Fruit fly (Drosophila melanogaster) whole organism, embryonic: ENCODE measurements around the gene yellow-e2.

Source experiments
- B-H1 ChIP-seq: fragments of 200-800 bp; sonication (Bioruptor generic); IDR thresholded peaks from 3 replicates; pipeline ENCODE4 v1.3.6; 2022; ENCODE audit warnings: missing biosample characterization, missing genetic modification characterization
- Bdp1 ChIP-seq: fragments of 200-800 bp; sonication (Bioruptor generic); optimal IDR thresholded peaks from 3 replicates; lab custom pipeline; 2016; ENCODE audit warnings: missing biosample characterization, missing genetic modification characterization
- CG10274 ChIP-seq: fragments of 200-800 bp; sonication (Bioruptor generic); optimal IDR thresholded peaks from 3 replicates; lab custom pipeline; 2017; ENCODE audit warnings: missing biosample characterization, mild to moderate bottlenecking, missing genetic modification characterization
- CG10366 ChIP-seq: fragments of 200-800 bp; sonication (Bioruptor generic); IDR thresholded peaks from 2 replicates; pipeline ENCODE4 v1.3.6; 2022; ENCODE audit warnings: missing biosample characterization, missing genetic modification characterization
- CG11085 ChIP-seq: fragments of 200-800 bp; sonication (Bioruptor generic); IDR thresholded peaks from 2 replicates; pipeline ENCODE4 v1.3.6; 2022; ENCODE audit warnings: missing biosample characterization, missing genetic modification characterization
- CG12219 ChIP-seq: fragments of 200-800 bp; sonication (Bioruptor generic); optimal IDR thresholded peaks from 3 replicates; lab custom pipeline; 2018; ENCODE audit warnings: missing biosample characterization, mild to moderate bottlenecking, missing genetic modification characterization
- CG14014 ChIP-seq: fragments of 200-800 bp; sonication (Bioruptor generic); IDR thresholded peaks from 2 replicates; pipeline ENCODE4 v1.3.6; 2022; ENCODE audit warnings: missing biosample characterization, missing genetic modification characterization
- CG14667 ChIP-seq: fragments of 200-800 bp; sonication (Bioruptor generic); IDR thresholded peaks from 2 replicates; pipeline ENCODE4 v1.3.6; 2022; ENCODE audit warnings: missing biosample characterization, missing genetic modification characterization
- CG14710 ChIP-seq: fragments of 200-800 bp; sonication (Bioruptor generic); optimal IDR thresholded peaks from 3 replicates; lab custom pipeline; 2019; ENCODE audit warnings: missing biosample characterization, mild to moderate bottlenecking, missing genetic modification characterization, moderate library complexity
- CG18262 ChIP-seq: fragments of 200-800 bp; optimal IDR thresholded peaks from 3 replicates; lab custom pipeline; 2019; ENCODE audit warnings: missing biosample characterization, mild to moderate bottlenecking, missing genetic modification characterization, moderate library complexity
- CG31224 ChIP-seq: fragments of 200-800 bp; sonication (Bioruptor generic); IDR thresholded peaks from 2 replicates; pipeline ENCODE4 v1.3.6; 2022; ENCODE audit warnings: missing biosample characterization, missing genetic modification characterization
- CG31365 ChIP-seq: fragments of 200-800 bp; sonication (Bioruptor generic); optimal IDR thresholded peaks from 2 replicates; lab custom pipeline; 2018; ENCODE audit warnings: missing biosample characterization, mild to moderate bottlenecking, missing genetic modification characterization
- CG32772 ChIP-seq: fragments of 200-800 bp; sonication (Bioruptor generic); IDR thresholded peaks from 2 replicates; pipeline ENCODE4 v1.3.6; 2022; ENCODE audit warnings: missing biosample characterization, missing genetic modification characterization
- CG6683 ChIP-seq: fragments of 200-800 bp; sonication (Bioruptor generic); optimal IDR thresholded peaks from 2 replicates; lab custom pipeline; 2017; ENCODE audit warnings: missing biosample characterization, mild to moderate bottlenecking, missing genetic modification characterization, missing genetic modification reagents
- CG6813 ChIP-seq: fragments of 200-800 bp; sonication (Bioruptor generic); optimal IDR thresholded peaks from 2 replicates; lab custom pipeline; 2017; ENCODE audit warnings: missing biosample characterization, missing genetic modification characterization, mild to moderate bottlenecking, moderate library complexity, missing genetic modification reagents
- CG7556 ChIP-seq: fragments of 200-800 bp; sonication (Bioruptor generic); optimal IDR thresholded peaks from 2 replicates; lab custom pipeline; 2017; ENCODE audit warnings: missing biosample characterization, mild to moderate bottlenecking, missing genetic modification characterization
- CG8290 ChIP-seq, 3 experiments: fragments of 200-800 bp; sonication (Bioruptor generic); optimal IDR thresholded peaks; 2 replicates each; lab custom pipeline; 2016 to 2019; ENCODE audit warnings: missing biosample characterization in 3 of 3, missing genetic modification characterization in 3 of 3, mild to moderate bottlenecking in 2 of 3, moderate library complexity in 1 of 3
- CG8388 ChIP-seq: fragments of 200-800 bp; sonication (Bioruptor generic); optimal IDR thresholded peaks from 2 replicates; lab custom pipeline; 2019; ENCODE audit warnings: missing biosample characterization, mild to moderate bottlenecking, missing genetic modification characterization, moderate library complexity
- CG8944 ChIP-seq: fragments of 200-800 bp; sonication (Bioruptor generic); optimal IDR thresholded peaks from 3 replicates; lab custom pipeline; 2016; ENCODE audit warnings: missing biosample characterization, missing genetic modification characterization
- CG9817 ChIP-seq: fragments of 200-800 bp; sonication (Bioruptor generic); optimal IDR thresholded peaks from 2 replicates; lab custom pipeline; 2018; ENCODE audit warnings: missing biosample characterization, mild to moderate bottlenecking, missing genetic modification characterization, moderate library complexity
- Dek ChIP-seq: fragments of 200-800 bp; sonication (Bioruptor generic); optimal IDR thresholded peaks from 3 replicates; lab custom pipeline; 2019; ENCODE audit warnings: missing biosample characterization, mild to moderate bottlenecking, missing genetic modification characterization, moderate library complexity
- Gsc ChIP-seq: fragments of 200-800 bp; sonication (Bioruptor generic); IDR thresholded peaks from 2 replicates; pipeline ENCODE4 v1.3.6; 2022; ENCODE audit warnings: missing biosample characterization, missing genetic modification characterization
- HHEX ChIP-seq: fragments of 200-800 bp; sonication (Bioruptor generic); optimal IDR thresholded peaks from 3 replicates; lab custom pipeline; 2017; ENCODE audit warnings: missing biosample characterization, mild to moderate bottlenecking, missing genetic modification characterization, missing genetic modification reagents
- HLH4C ChIP-seq: fragments of 200-800 bp; sonication (Bioruptor generic); IDR thresholded peaks from 3 replicates; pipeline ENCODE4 v1.3.6; 2022; ENCODE audit warnings: missing biosample characterization, missing genetic modification characterization; ENCODE audit not compliant: partially characterized antibody
- Hr51 ChIP-seq, 2 experiments: fragments of 200-800 bp; sonication (Bioruptor generic); optimal IDR thresholded peaks; 2 replicates in 1 of 2; 3 replicates in 1 of 2; lab custom pipeline; 2016 to 2018; ENCODE audit warnings: missing biosample characterization in 2 of 2, missing genetic modification characterization in 2 of 2, mild to moderate bottlenecking in 1 of 2, moderate library complexity in 1 of 2
- Mad ChIP-seq: fragments of 200-800 bp; sonication (Bioruptor generic); optimal IDR thresholded peaks from 2 replicates; lab custom pipeline; 2016; ENCODE audit warnings: missing biosample characterization, missing genetic modification characterization
- Max ChIP-seq: fragments of 200-800 bp; sonication (Bioruptor generic); optimal IDR thresholded peaks from 2 replicates; lab custom pipeline; 2016; ENCODE audit warnings: missing biosample characterization, mild to moderate bottlenecking, missing genetic modification characterization
- PHDP ChIP-seq: fragments of 200-800 bp; sonication (Bioruptor generic); optimal IDR thresholded peaks from 3 replicates; lab custom pipeline; 2018; ENCODE audit warnings: missing biosample characterization, mild to moderate bottlenecking, missing genetic modification characterization, moderate library complexity
- Ravus ChIP-seq: fragments of 200-800 bp; sonication (Bioruptor generic); IDR thresholded peaks from 2 replicates; pipeline ENCODE4 v1.3.6; 2022; ENCODE audit warnings: missing biosample characterization, missing genetic modification characterization
- Ssrp ChIP-seq: fragments of 200-800 bp; sonication (Bioruptor generic); optimal IDR thresholded peaks from 2 replicates; lab custom pipeline; 2018; ENCODE audit warnings: missing biosample characterization, mild to moderate bottlenecking, missing genetic modification characterization, moderate library complexity
- ato ChIP-seq: fragments of 200-800 bp; sonication (Bioruptor generic); IDR thresholded peaks from 2 replicates; pipeline ENCODE4 v1.3.6; 2022; ENCODE audit warnings: missing biosample characterization, missing genetic modification characterization; ENCODE audit not compliant: partially characterized antibody
- bigmax ChIP-seq: fragments of 200-800 bp; sonication (Bioruptor generic); optimal IDR thresholded peaks from 2 replicates; lab custom pipeline; 2018; ENCODE audit warnings: missing biosample characterization, mild to moderate bottlenecking, missing genetic modification characterization
- br ChIP-seq: fragments of >200 bp; optimal IDR thresholded peaks from 2 replicates; lab custom pipeline; 2017
- btn ChIP-seq: fragments of 200-800 bp; sonication (Bioruptor generic); optimal IDR thresholded peaks from 2 replicates; lab custom pipeline; 2016; ENCODE audit warnings: missing biosample characterization, missing genetic modification characterization
- ci ChIP-seq: fragments of 200-800 bp; sonication (Bioruptor generic); IDR thresholded peaks from 3 replicates; pipeline ENCODE4 v1.3.6; 2022; ENCODE audit warnings: missing biosample characterization, missing genetic modification characterization
- danr ChIP-seq: fragments of 200-800 bp; sonication (Bioruptor generic); IDR thresholded peaks from 2 replicates; pipeline ENCODE4 v1.3.6; 2022; ENCODE audit warnings: missing biosample characterization, missing genetic modification characterization
- esg ChIP-seq: fragments of 200-800 bp; sonication (Bioruptor generic); conservative IDR thresholded peaks from 2 replicates; pipeline ENCODE4 v1.3.6; 2022; ENCODE audit warnings: missing biosample characterization, missing genetic modification characterization
- mam ChIP-seq: fragments of 200-800 bp; sonication (Bioruptor generic); optimal IDR thresholded peaks from 3 replicates; lab custom pipeline; 2016; ENCODE audit warnings: missing biosample characterization, missing genetic modification characterization
- otp ChIP-seq: fragments of 200-800 bp; sonication (Bioruptor generic); IDR thresholded peaks from 3 replicates; pipeline ENCODE4, ENCODE4 v1.3.6; 2022; ENCODE audit warnings: missing biosample characterization, missing genetic modification characterization
- pan ChIP-seq, 4 experiments: fragments of >200 bp in 3 of 4; fragments of 200-800 bp in 1 of 4; sonication (Bioruptor generic) in 1 of 4; optimal IDR thresholded peaks in 3 of 4; IDR thresholded peaks in 1 of 4; 2 replicates each; pipeline versions ENCODE4 v1.3.6 to Lab custom; 2017 to 2022; ENCODE audit warnings: missing biosample characterization in 2 of 4, missing genetic modification characterization in 2 of 4, mixed read lengths in 1 of 4
- prd ChIP-seq, 3 experiments: fragments of >200 bp in 2 of 3; fragments of 200-800 bp in 1 of 3; sonication (Bioruptor generic) in 1 of 3; optimal IDR thresholded peaks in 2 of 3; IDR thresholded peaks in 1 of 3; 2 replicates in 2 of 3; 3 replicates in 1 of 3; pipeline versions ENCODE4 v1.3.6 to Lab custom; 2017 to 2022; ENCODE audit warnings: missing biosample characterization in 1 of 3, missing genetic modification characterization in 1 of 3
- sens-2 ChIP-seq: fragments of 200-800 bp; sonication (Bioruptor generic); IDR thresholded peaks from 2 replicates; pipeline ENCODE4 v1.3.6; 2022; ENCODE audit warnings: missing biosample characterization, missing genetic modification characterization
- ssp ChIP-seq: fragments of 200-800 bp; sonication (Bioruptor generic); IDR thresholded peaks from 2 replicates; pipeline ENCODE4 v1.3.6; 2022; ENCODE audit warnings: missing biosample characterization, missing genetic modification characterization
- sug ChIP-seq: fragments of 200-800 bp; optimal IDR thresholded peaks from 2 replicates; lab custom pipeline; 2019; ENCODE audit warnings: missing biosample characterization, mild to moderate bottlenecking, missing genetic modification characterization, moderate library complexity
- wor ChIP-seq: fragments of 200-800 bp; sonication (Bioruptor generic); IDR thresholded peaks from 2 replicates; pipeline ENCODE4 v1.3.6; 2022; ENCODE audit warnings: missing biosample characterization, missing genetic modification characterization
- yki ChIP-seq: fragments of >200 bp; optimal IDR thresholded peaks from 3 replicates; lab custom pipeline; 2018
- zf30C ChIP-seq: fragments of 200-800 bp; sonication (Bioruptor generic); optimal IDR thresholded peaks from 3 replicates; lab custom pipeline; 2018; ENCODE audit warnings: missing biosample characterization, mild to moderate bottlenecking, missing genetic modification characterization

yellow-e2 gene

DNA sequence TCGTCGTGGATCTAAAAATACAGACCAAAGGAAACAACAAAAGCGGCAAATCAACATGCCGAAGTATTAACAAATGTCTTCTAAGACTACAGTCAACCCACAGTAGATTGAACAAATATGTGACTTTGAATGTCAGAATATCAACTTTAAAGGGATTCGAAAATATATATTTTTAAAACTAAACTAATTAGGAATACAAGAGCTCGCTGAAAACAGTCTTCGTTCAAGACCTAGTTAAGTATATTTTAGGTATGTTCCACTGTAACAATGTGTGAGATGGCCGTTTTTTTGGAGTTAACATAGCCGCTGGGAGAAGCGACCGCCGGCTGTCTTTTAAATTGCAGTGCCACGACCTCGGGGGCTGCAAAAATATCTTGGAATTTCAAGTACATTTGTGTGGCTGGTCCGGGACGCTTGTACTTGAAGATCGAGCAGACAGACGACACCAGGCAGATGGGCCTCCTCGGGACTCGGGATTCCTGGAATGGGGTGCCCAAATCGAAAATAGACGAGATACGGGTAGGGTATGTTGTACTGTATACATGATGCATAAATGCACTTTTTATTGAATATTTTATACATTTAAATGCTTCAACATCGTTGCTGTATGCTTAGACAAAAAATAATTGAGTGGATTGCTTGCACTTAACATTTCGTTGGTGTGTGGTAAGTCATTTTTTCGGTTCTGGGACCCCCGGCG is 21.7 kb upstream of the yellow-e2 start (continued):
- peak; percentile 44 for TF ChIP-seq Dek
- TF ChIP-seq Bdp1 (GFP tag; lab: Kevin White, UChicago) = peak; percentile 26
- TF ChIP-seq mam (GFP tag; lab: Kevin White, UChicago) = peak; percentile 42
- TF ChIP-seq zf30C = no peak
- TF ChIP-seq HLH4C (GFP tag; lab: Robert Waterston, UW) = no peak
- peak; percentile 74 for TF ChIP-seq esg (GFP tag; lab: Robert Waterston, UW)
- TF ChIP-seq yki (lab: Kevin White, UChicago) = no peak
- peak; percentile 57 for TF ChIP-seq CG9817 (tag; lab: Kevin White, UChicago)
- TF ChIP-seq CG10274 (GFP tag; lab: Kevin White, UChicago) = no peak
- TF ChIP-seq Hr51 (GFP tag; optimal IDR thresholded peaks at IDR 0.05; lab: Kevin White, UChicago) = peak in 1 of 2 experiments; percentile 70
- peak; percentile 90 for TF ChIP-seq ci (GFP tag; lab: Robert Waterston, UW)
- TF ChIP-seq Ravus = no peak
- TF ChIP-seq CG14710 (tag; lab: Kevin White, UChicago) = peak; percentile 69
- peak; percentile 47; the same call in 1 of the 2 replicates for TF ChIP-seq sens-2 (GFP tag; lab: Robert Waterston, UW)
- TF ChIP-seq pan (optimal IDR thresholded peaks at IDR 0.05; lab: Kevin White, UChicago) = no peak
- TF ChIP-seq pan (GFP tag; optimal IDR thresholded peaks at IDR 0.05 in 1 of 2, IDR thresholded peaks at IDR 0.05 in 1 of 2) = peak in 1 of 2 experiments; percentile 79
- TF ChIP-seq ssp (GFP tag; lab: Robert Waterston, UW) = 0 out of 2 replicates have a peak, but pooled peaks have one; percentile 43
- 0 out of 2 replicates have a peak, but pooled peaks have one; percentile 28 for TF ChIP-seq wor (GFP tag; lab: Robert Waterston, UW)
- TF ChIP-seq CG10366 (GFP tag; lab: Robert Waterston, UW) = peak; percentile 62
- TF ChIP-seq CG6683 (GFP tag; lab: Kevin White, UChicago) = peak; percentile 15
- TF ChIP-seq CG11085 (GFP tag; lab: Robert Waterston, UW) = 0 out of 2 replicates have a peak, but pooled peaks have one; percentile 15
- peak; percentile 59; the same call in 1 of the 2 replicates for TF ChIP-seq CG32772
- peak; percentile 78 for TF ChIP-seq CG18262 (tag; lab: Kevin White, UChicago)
- TF ChIP-seq CG8388 (GFP tag; lab: Kevin White, UChicago) = peak; percentile 72
- TF ChIP-seq CG14014 (GFP tag; lab: Robert Waterston, UW) = peak; percentile 62
- TF ChIP-seq bigmax (GFP tag; lab: Kevin White, UChicago) = no peak
- TF ChIP-seq danr (GFP tag; lab: Robert Waterston, UW) = no peak
- peak; percentile 66 for TF ChIP-seq CG7556
- TF ChIP-seq Gsc (GFP tag; lab: Robert Waterston, UW) = 0 out of 2 replicates have a peak, but pooled peaks have one; percentile 14
- no peak for TF ChIP-seq CG31224 (GFP tag; lab: Robert Waterston, UW)
- peak; percentile 5 for TF ChIP-seq Max (GFP tag; lab: Kevin White, UChicago)
- TF ChIP-seq ato (GFP tag; lab: Robert Waterston, UW) = no peak
- TF ChIP-seq CG31365 = peak; percentile 6
- no peak for TF ChIP-seq sug (tag; lab: Kevin White, UChicago)
- TF ChIP-seq HHEX (GFP tag; lab: Kevin White, UChicago) = peak; percentile 61
- TF ChIP-seq prd (optimal IDR thresholded peaks at IDR 0.05; lab: Kevin White, UChicago) = no peak
- peak; percentile 80 for TF ChIP-seq prd (GFP tag; IDR thresholded peaks at IDR 0.05; lab: Robert Waterston, UW)
- TF ChIP-seq CG12219 = peak; percentile 65
- peak; percentile 7 for TF ChIP-seq CG8290 (GFP tag; optimal IDR thresholded peaks at IDR 0.05; lab: Kevin White, UChicago)
- peak in 1 of 2 experiments; percentile 33 for TF ChIP-seq CG8290 (tag; optimal IDR thresholded peaks at IDR 0.05; lab: Kevin White, UChicago)
- 0 out of 3 replicates have a peak, but pooled peaks have one; percentile 31 for TF ChIP-seq B-H1 (GFP tag; lab: Robert Waterston, UW)
- TF ChIP-seq CG6813 (GFP tag; lab: Kevin White, UChicago) = peak; percentile 66
- peak; percentile 12 for TF ChIP-seq Mad (GFP tag; lab: Kevin White, UChicago)
- no peak for TF ChIP-seq br (lab: Kevin White, UChicago)
- TF ChIP-seq CG8944 (GFP tag; lab: Kevin White, UChicago) = peak; percentile 40
- peak; percentile 63 for TF ChIP-seq Ssrp (tag; lab: Kevin White, UChicago)
- peak; percentile 69 for TF ChIP-seq PHDP (tag; lab: Kevin White, UChicago)
- no peak; the same call in 1 of the 2 replicates for TF ChIP-seq CG14667 (GFP tag; lab: Robert Waterston, UW)
- TF ChIP-seq otp = peak; percentile 71; the same call in 1 of the 3 replicates
- peak; percentile 11 for TF ChIP-seq btn
